Worm (Caenorhabditis elegans): Measurements from ENCODE around the gene R160.4.

DNA sequence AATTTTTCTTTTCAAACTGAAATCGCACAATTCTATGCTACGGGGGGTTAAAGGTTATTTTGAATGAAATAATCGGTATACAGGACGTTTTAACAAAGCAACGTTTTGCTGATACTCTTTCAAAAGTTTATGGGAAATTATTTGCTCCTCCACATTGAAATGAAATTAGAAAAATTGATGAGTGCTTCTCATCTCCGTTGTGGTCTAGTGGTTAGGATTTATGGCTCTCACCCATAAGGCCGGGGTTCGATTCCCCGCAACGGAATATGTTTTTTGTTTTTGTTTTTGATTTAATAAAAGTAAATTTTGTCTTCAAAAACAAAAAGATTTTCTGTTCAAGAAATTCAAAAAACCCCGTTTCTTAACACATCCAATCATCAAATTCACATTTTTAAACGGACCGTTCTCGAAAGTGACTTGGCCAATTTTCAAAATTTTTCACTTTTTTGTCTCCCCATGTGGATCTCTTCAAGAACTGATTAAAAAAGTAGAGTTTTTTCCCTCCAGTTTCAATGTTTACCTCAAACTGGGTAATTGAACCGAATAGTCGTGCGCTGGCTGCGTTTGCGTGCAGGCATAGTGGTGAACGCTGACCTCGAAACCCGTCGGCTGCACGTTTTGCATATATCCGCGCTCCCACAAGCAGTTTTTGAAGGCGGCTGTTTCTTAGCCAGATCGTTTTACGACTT is 41.0 kb upstream of the R160.4 start:
- TF ChIP-seq snpc-4 (tag; optimal IDR thresholded peaks at IDR 0.05), result no peak
- no peak for TF ChIP-seq ztf-4 (tag; optimal IDR thresholded peaks at IDR 0.05)
- TF ChIP-seq fos-1 (tag; optimal IDR thresholded peaks at IDR 0.05), result no peak
